Worm (Caenorhabditis elegans): ENCODE data around the gene col-85.

The col-85 gene

ce11 chrII:12525526-12525925, 30.6 kb upstream of the col-85 start, which contains the start of gene srx-118:
TSS of gene srx-118 (plus strand) at chrII:12525826.
- TF ChIP-seq egl-43 (GFP tag; IDR thresholded peaks at IDR 0.05) (no peak), lin-38 (GFP tag; IDR thresholded peaks at IDR 0.05) (no peak), set-16 (GFP tag; IDR thresholded peaks at IDR 0.05) (no peak), tra-1 (GFP tag; IDR thresholded peaks at IDR 0.05) (no peak)

- TF ChIP-seq daf-8 (GFP tag; IDR thresholded peaks at IDR 0.05) = no peak
- no peak for TF ChIP-seq T20F7.1 (GFP tag; optimal IDR thresholded peaks at IDR 0.05)
- no peak for TF ChIP-seq nhr-41 (GFP tag; IDR thresholded peaks at IDR 0.05)
- no peak for TF ChIP-seq lsy-2 (tag; optimal IDR thresholded peaks at IDR 0.05)
- no peak for TF ChIP-seq lin-13 (GFP tag; optimal IDR thresholded peaks at IDR 0.05)
- no peak for TF ChIP-seq spr-1 (tag; optimal IDR thresholded peaks at IDR 0.05)
- no peak for TF ChIP-seq nhr-76 (tag; optimal IDR thresholded peaks at IDR 0.05)
- TF ChIP-seq dmd-9 (GFP tag; IDR thresholded peaks at IDR 0.05) = no peak
- no peak for TF ChIP-seq rbr-2 (tag; optimal IDR thresholded peaks at IDR 0.05)
- TF ChIP-seq php-3 (GFP tag; IDR thresholded peaks at IDR 0.05) = no peak
- no peak for TF ChIP-seq vab-7 (GFP tag; IDR thresholded peaks at IDR 0.05)
- TF ChIP-seq ctbp-1 (GFP tag; IDR thresholded peaks at IDR 0.05) = no peak
- TF ChIP-seq nhr-28 (tag; optimal IDR thresholded peaks at IDR 0.05) = no peak
- TF ChIP-seq nhr-11 (tag; optimal IDR thresholded peaks at IDR 0.05) = no peak
- no peak for TF ChIP-seq duxl-1 (tag; optimal IDR thresholded peaks at IDR 0.05; ENCODE audit: poor library complexity)
- TF ChIP-seq dpl-1 (GFP tag; optimal IDR thresholded peaks at IDR 0.05) = no peak
These were observed 24.7 kb upstream of the col-85 start, which contains the start of gene ceh-99 for ce11 chrII:12519616-12520015. TSS of gene ceh-99 (plus strand) at chrII:12519981.

- no peak for TF ChIP-seq ZK546.5 (tag; optimal IDR thresholded peaks at IDR 0.05)
- TF ChIP-seq dve-1 (tag; optimal IDR thresholded peaks at IDR 0.05; ENCODE audit: insufficient read depth) = peak; percentile 95
- TF ChIP-seq set-16 (GFP tag; IDR thresholded peaks at IDR 0.05) = peak; percentile 69
- peak; percentile 31 to 36 for TF ChIP-seq hif-1 (tag; optimal IDR thresholded peaks at IDR 0.05)
- TF ChIP-seq fos-1 (tag; optimal IDR thresholded peaks at IDR 0.05) = peak; percentile 15
- TF ChIP-seq spr-1 (tag; optimal IDR thresholded peaks at IDR 0.05) = peak; percentile 36
- TF ChIP-seq ceh-62 (tag; optimal IDR thresholded peaks at IDR 0.05) = no peak
- peak in 1 of 2 experiments; percentile 35 for TF ChIP-seq daf-16 (GFP tag; optimal IDR thresholded peaks at IDR 0.05)
- TF ChIP-seq daf-16 (tag; optimal IDR thresholded peaks at IDR 0.05) = peak; percentile 81
- peak; percentile 55 for TF ChIP-seq hlh-30 (tag; optimal IDR thresholded peaks at IDR 0.05; ENCODE audit: insufficient read depth)
- TF ChIP-seq unc-39 (tag; optimal IDR thresholded peaks at IDR 0.05) = no peak
- TF ChIP-seq mes-2 (tag; optimal IDR thresholded peaks at IDR 0.05; ENCODE audit: poor library complexity, severe bottlenecking) = peak; percentile 40
- peak; percentile 2 for TF ChIP-seq jun-1 (tag; optimal IDR thresholded peaks at IDR 0.05)
- peak; percentile 69 to 97 for TF ChIP-seq unc-62 (GFP tag; optimal IDR thresholded peaks at IDR 0.05 in 1 of 2)
- TF ChIP-seq unc-62 (tag; optimal IDR thresholded peaks at IDR 0.05) = no peak
- TF ChIP-seq lin-1 (GFP tag; IDR thresholded peaks at IDR 0.05) = peak; percentile 49; the same call in 1 of the 2 replicates
- peak; percentile 64 for TF ChIP-seq T26A8.4 (GFP tag; IDR thresholded peaks at IDR 0.05)
- peak; percentile 86 for TF ChIP-seq nhr-77 (tag; optimal IDR thresholded peaks at IDR 0.05)
- peak; percentile 95 for TF ChIP-seq php-3 (GFP tag; IDR thresholded peaks at IDR 0.05)
- 0 out of 2 replicates have a peak, but pooled peaks have one; percentile 50 for TF ChIP-seq lin-38 (GFP tag; IDR thresholded peaks at IDR 0.05)
- peak; percentile 98 for TF ChIP-seq dmd-6 (GFP tag; IDR thresholded peaks at IDR 0.05)
- TF ChIP-seq zfp-3 (GFP tag; conservative IDR thresholded peaks at IDR 0.05) = 0 out of 2 replicates have a peak, but pooled peaks have one; percentile 20
- peak; percentile 87; the same call in 1 of the 2 replicates for TF ChIP-seq Y75B8A.6 (GFP tag; IDR thresholded peaks at IDR 0.05)
- no peak for TF ChIP-seq lin-15B (tag; optimal IDR thresholded peaks at IDR 0.05)
- TF ChIP-seq nhr-111 (GFP tag; optimal IDR thresholded peaks at IDR 0.05) = no peak
- peak; percentile 71; the same call in 1 of the 2 replicates for TF ChIP-seq pha-4 (GFP tag; IDR thresholded peaks at IDR 0.05)
- no peak for TF ChIP-seq pha-4 (tag; optimal IDR thresholded peaks at IDR 0.05)
- TF ChIP-seq nhr-48 (tag; optimal IDR thresholded peaks at IDR 0.05) = peak; percentile 65
- no peak for TF ChIP-seq daf-8 (GFP tag; IDR thresholded peaks at IDR 0.05)
- TF ChIP-seq mdl-1 (tag; optimal IDR thresholded peaks at IDR 0.05) = peak in 1 of 2 experiments; percentile 50
- TF ChIP-seq mdt-29 (GFP tag; IDR thresholded peaks at IDR 0.05) = peak; percentile 97
- 0 out of 2 replicates have a peak, but pooled peaks have one; percentile 46 for TF ChIP-seq egl-43 (GFP tag; IDR thresholded peaks at IDR 0.05)
- peak; percentile 79 for TF ChIP-seq nhr-28 (tag; optimal IDR thresholded peaks at IDR 0.05)
- peak; percentile 74 for TF ChIP-seq ama-1 (optimal IDR thresholded peaks at IDR 0.05)
These were observed 24.0 kb upstream of the col-85 start, which contains the start of gene srh-70 for ce11 chrII:12518809-12519344. TSS of gene srh-70 (minus strand) at chrII:12518859.

Measured in whole organism, L4 larva.